Fruit fly (Drosophila melanogaster) whole organism, adult: ENCODE data around the gene CG13639.
A peak's percentile ranks its signal among the peaks of the same experiment; 100 is the strongest.

Experiments used
- CG11617 ChIP-seq: fragments of 200-800 bp; sonication (Bioruptor generic); optimal IDR thresholded peaks from 2 replicates; lab custom pipeline; 2017; ENCODE audit warnings: mild to moderate bottlenecking, missing biosample characterization, missing genetic modification reagents, missing genetic modification characterization
- CG12768 ChIP-seq: fragments of 200-800 bp; sonication (Bioruptor generic); optimal IDR thresholded peaks from 2 replicates; lab custom pipeline; 2017; ENCODE audit warnings: missing biosample characterization, missing genetic modification characterization, mild to moderate bottlenecking, moderate library complexity, missing genetic modification reagents
- CG14711 ChIP-seq: fragments of 200-800 bp; sonication (Bioruptor generic); optimal IDR thresholded peaks from 2 replicates; lab custom pipeline; 2018; ENCODE audit warnings: missing biosample characterization, mild to moderate bottlenecking, missing genetic modification characterization, moderate library complexity
- CG1620 ChIP-seq: fragments of 200-800 bp; sonication (Bioruptor generic); optimal IDR thresholded peaks from 2 replicates; lab custom pipeline; 2016; ENCODE audit warnings: missing biosample characterization, missing genetic modification characterization
- CG33017 ChIP-seq: fragments of 200-800 bp; sonication (Bioruptor generic); optimal IDR thresholded peaks from 2 replicates; lab custom pipeline; 2018; ENCODE audit warnings: missing biosample characterization, mild to moderate bottlenecking, missing genetic modification characterization, moderate library complexity
- CG5204 ChIP-seq: fragments of 200-800 bp; sonication (Bioruptor generic); optimal IDR thresholded peaks from 2 replicates; lab custom pipeline; 2016; ENCODE audit warnings: missing biosample characterization, missing genetic modification characterization
- CG7045 ChIP-seq: fragments of 200-800 bp; sonication (Bioruptor generic); optimal IDR thresholded peaks from 2 replicates; lab custom pipeline; 2017; ENCODE audit warnings: missing biosample characterization, mild to moderate bottlenecking, missing genetic modification characterization
- CG7101 ChIP-seq: fragments of 200-800 bp; sonication (Bioruptor generic); optimal IDR thresholded peaks from 2 replicates; lab custom pipeline; 2018; ENCODE audit warnings: missing biosample characterization, mild to moderate bottlenecking, missing genetic modification characterization, moderate library complexity
- Clk ChIP-seq: fragments of 200-800 bp; sonication (Bioruptor generic); optimal IDR thresholded peaks from 2 replicates; lab custom pipeline; 2017; ENCODE audit warnings: missing biosample characterization, missing genetic modification characterization
- Crg-1 ChIP-seq: fragments of 200-800 bp; sonication (Bioruptor generic); optimal IDR thresholded peaks from 2 replicates; lab custom pipeline; 2016; ENCODE audit warnings: missing biosample characterization, missing genetic modification characterization
- Hr96 ChIP-seq: fragments of 200-800 bp; sonication (Bioruptor generic); optimal IDR thresholded peaks from 2 replicates; lab custom pipeline; 2016; ENCODE audit warnings: missing biosample characterization, missing genetic modification characterization
- Mnt ChIP-seq: fragments of 200-800 bp; sonication (Bioruptor generic); optimal IDR thresholded peaks from 2 replicates; lab custom pipeline; 2016; ENCODE audit warnings: missing biosample characterization, mild to moderate bottlenecking, missing genetic modification characterization
- bab1 ChIP-seq: fragments of 200-800 bp; sonication (Bioruptor generic); optimal IDR thresholded peaks from 3 replicates; lab custom pipeline; 2019; ENCODE audit warnings: missing biosample characterization, mild to moderate bottlenecking, missing genetic modification characterization, moderate library complexity
- cic ChIP-seq: fragments of 200-800 bp; sonication (Bioruptor generic); optimal IDR thresholded peaks from 2 replicates; lab custom pipeline; 2017; ENCODE audit warnings: missing biosample characterization, mild to moderate bottlenecking, missing genetic modification characterization, moderate library complexity
- cnc ChIP-seq, 2 experiments: fragments of >200 bp; optimal IDR thresholded peaks; 2 replicates each; lab custom pipeline; 2017
- kay ChIP-seq: fragments of 200-800 bp; sonication (Bioruptor generic); peaks from one replicate; lab custom pipeline; 2016; ENCODE audit warnings: missing biosample characterization, missing genetic modification characterization, borderline replicate concordance
- ovo ChIP-seq: fragments of 200-800 bp; sonication (Bioruptor generic); optimal IDR thresholded peaks from 2 replicates; lab custom pipeline; 2016; ENCODE audit warnings: missing biosample characterization, missing genetic modification characterization
- pad ChIP-seq: fragments of 200-800 bp; sonication (Bioruptor generic); optimal IDR thresholded peaks from 3 replicates; lab custom pipeline; 2017; ENCODE audit warnings: missing biosample characterization, missing genetic modification characterization, mild to moderate bottlenecking, moderate library complexity, missing genetic modification reagents
- tj ChIP-seq: fragments of 200-800 bp; sonication (Bioruptor generic); optimal IDR thresholded peaks from 3 replicates; lab custom pipeline; 2017; ENCODE audit warnings: missing biosample characterization, mild to moderate bottlenecking, missing genetic modification characterization, moderate library complexity
- toe ChIP-seq: fragments of 200-800 bp; sonication (Bioruptor generic); optimal IDR thresholded peaks from 2 replicates; lab custom pipeline; 2016; ENCODE audit warnings: missing biosample characterization, missing genetic modification characterization

CG13639 gene

dm6 chr3R:24841063-24841462 lies 19.1 kb downstream of the CG13639 start, which contains the start of gene CG33658:
CG33658 (minus strand) TSS chr3R:24841163.
- TF ChIP-seq CG7045 (GFP tag; lab: Kevin White, UChicago) = no peak
- no peak for TF ChIP-seq Crg-1 (GFP tag; lab: Kevin White, UChicago)
- no peak for TF ChIP-seq pad (GFP tag; lab: Kevin White, UChicago)
- no peak for TF ChIP-seq kay (GFP tag; lab: Kevin White, UChicago)
- no peak for TF ChIP-seq CG11617
- TF ChIP-seq toe (GFP tag; lab: Kevin White, UChicago) = no peak
- TF ChIP-seq CG7101 (tag; lab: Kevin White, UChicago) = no peak
- no peak for TF ChIP-seq Hr96 (GFP tag; lab: Kevin White, UChicago)
- no peak for TF ChIP-seq Mnt
- no peak for TF ChIP-seq ovo
- TF ChIP-seq cnc (optimal IDR thresholded peaks at IDR 0.05; lab: Kevin White, UChicago) = no peak
- TF ChIP-seq CG1620 (GFP tag; lab: Kevin White, UChicago) = no peak
- no peak for TF ChIP-seq cic (GFP tag; lab: Kevin White, UChicago)
- no peak for TF ChIP-seq bab1 (GFP tag; lab: Kevin White, UChicago)
- TF ChIP-seq CG5204 (GFP tag; lab: Kevin White, UChicago) = no peak
- TF ChIP-seq CG12768 = no peak
- TF ChIP-seq CG33017 (tag; lab: Kevin White, UChicago) = no peak
- TF ChIP-seq tj (GFP tag; lab: Kevin White, UChicago) = no peak

dm6 chr3R:24833652-24834051 lies 26.5 kb downstream of the CG13639 start, which contains the start of gene sosie:
sosie (plus strand) TSS chr3R:24833952.
- no peak for TF ChIP-seq CG1620 (GFP tag; lab: Kevin White, UChicago)
- no peak for TF ChIP-seq pad (GFP tag; lab: Kevin White, UChicago)
- TF ChIP-seq CG11617 = no peak
- no peak for TF ChIP-seq CG7101 (tag; lab: Kevin White, UChicago)
- TF ChIP-seq tj (GFP tag; lab: Kevin White, UChicago) = no peak
- TF ChIP-seq cnc (optimal IDR thresholded peaks at IDR 0.05; lab: Kevin White, UChicago) = no peak
- no peak for TF ChIP-seq CG33017 (tag; lab: Kevin White, UChicago)
- TF ChIP-seq ovo = no peak
- no peak for TF ChIP-seq Mnt
- TF ChIP-seq CG12768 = no peak
- no peak for TF ChIP-seq bab1 (GFP tag; lab: Kevin White, UChicago)
- TF ChIP-seq cic (GFP tag; lab: Kevin White, UChicago) = no peak
- TF ChIP-seq CG5204 (GFP tag; lab: Kevin White, UChicago) = no peak
- TF ChIP-seq CG14711 = no peak
- no peak for TF ChIP-seq Clk (GFP tag; lab: Kevin White, UChicago)

dm6 chr3R:24829887-24830351 lies 30.2 kb downstream of the CG13639 start, which contains the start of the genes Kaz and CG43273:
Kaz (minus strand) TSS chr3R:24829959.
CG43273 (plus strand) TSS chr3R:24830301.
- TF ChIP-seq ovo (peak; percentile 46), CG33017 (tag; lab: Kevin White, UChicago) (peak; percentile 37), Hr96 (GFP tag; lab: Kevin White, UChicago) (no peak), cnc (optimal IDR thresholded peaks at IDR 0.05; lab: Kevin White, UChicago) (no peak), bab1 (GFP tag; lab: Kevin White, UChicago) (peak; percentile 76), CG5204 (GFP tag; lab: Kevin White, UChicago) (peak; percentile 40), kay (GFP tag; lab: Kevin White, UChicago) (peak; percentile 62), tj (GFP tag; lab: Kevin White, UChicago) (peak; percentile 35), pad (GFP tag; lab: Kevin White, UChicago) (peak; percentile 36), CG1620 (GFP tag; lab: Kevin White, UChicago) (peak; percentile 67), CG7101 (tag; lab: Kevin White, UChicago) (peak; percentile 67), CG12768 (no peak), CG14711 (peak; percentile 67), Clk (GFP tag; lab: Kevin White, UChicago) (no peak), CG7045 (GFP tag; lab: Kevin White, UChicago) (peak; percentile 41), Crg-1 (GFP tag; lab: Kevin White, UChicago) (peak; percentile 14), toe (GFP tag; lab: Kevin White, UChicago) (peak; percentile 71), cic (GFP tag; lab: Kevin White, UChicago) (no peak), CG11617 (peak; percentile 54), Mnt (peak; percentile 25)

- TF ChIP-seq CG14711 (no peak), cic (GFP tag; lab: Kevin White, UChicago) (no peak), kay (GFP tag; lab: Kevin White, UChicago) (peak; percentile 35)
Measured at dm6 chr3R:24828234-24828633, 31.9 kb downstream of the CG13639 start, which contains the start of gene RabX4. RabX4 (minus strand) TSS chr3R:24828409.

dm6 chr3R:24825548-24825947 lies 34.6 kb downstream of the CG13639 start, which contains the start of gene niki:
niki (minus strand) TSS chr3R:24825648.
- TF ChIP-seq CG33017 (tag; lab: Kevin White, UChicago) = no peak
- TF ChIP-seq CG14711 = no peak
- TF ChIP-seq kay (GFP tag; lab: Kevin White, UChicago) = no peak
- TF ChIP-seq CG7045 (GFP tag; lab: Kevin White, UChicago) = no peak
- TF ChIP-seq CG7101 (tag; lab: Kevin White, UChicago) = no peak
- no peak for TF ChIP-seq CG5204 (GFP tag; lab: Kevin White, UChicago)

dm6 chr3R:24823061-24823460 lies 37.1 kb downstream of the CG13639 start:
- TF ChIP-seq kay (GFP tag; lab: Kevin White, UChicago) = no peak
- no peak for TF ChIP-seq CG33017 (tag; lab: Kevin White, UChicago)
- no peak for TF ChIP-seq Hr96 (GFP tag; lab: Kevin White, UChicago)
- no peak for TF ChIP-seq pad (GFP tag; lab: Kevin White, UChicago)
- TF ChIP-seq CG14711 = no peak
- TF ChIP-seq Mnt = no peak
- no peak for TF ChIP-seq bab1 (GFP tag; lab: Kevin White, UChicago)
- no peak for TF ChIP-seq Crg-1 (GFP tag; lab: Kevin White, UChicago)
- no peak for TF ChIP-seq cic (GFP tag; lab: Kevin White, UChicago)
- no peak for TF ChIP-seq CG12768
